Worm (Caenorhabditis elegans): ENCODE results near the gene srh-174.

DNA sequence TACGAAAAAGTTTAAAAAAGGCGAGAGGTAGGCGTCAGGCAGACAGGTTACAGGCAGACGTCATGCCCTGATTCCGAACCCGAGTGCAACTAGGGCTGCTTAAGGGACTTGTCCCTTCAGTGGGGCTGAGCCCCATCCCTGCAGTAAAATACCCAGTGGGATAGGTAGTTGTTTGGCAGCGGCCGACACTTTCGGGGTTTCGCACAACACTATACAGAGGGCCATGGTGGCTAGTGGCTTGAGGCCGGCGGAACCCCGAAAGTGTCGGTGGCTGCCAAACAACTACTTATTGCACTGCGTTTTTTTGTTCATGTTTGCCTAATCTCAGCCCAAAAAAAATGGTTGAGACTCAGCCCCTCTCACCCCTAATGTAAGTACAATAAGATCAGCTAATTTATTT is 37.0 kb downstream of the srh-174 start:
- TF ChIP-seq ref-1 (GFP tag; conservative IDR thresholded peaks at IDR 0.05) (no peak), flt-1 (GFP tag; IDR thresholded peaks at IDR 0.05) (no peak), klf-2 (GFP tag; conservative IDR thresholded peaks at IDR 0.05) (no peak), cog-1 (tag; optimal IDR thresholded peaks at IDR 0.05) (no peak)
